Fruit fly (Drosophila melanogaster) whole organism, embryonic: ENCODE data around the gene Cht6.
A peak's percentile ranks its signal among the peaks of the same experiment; 100 is the strongest.

Source experiments
- CG10366 ChIP-seq: fragments of 200-800 bp; sonication (Bioruptor generic); IDR thresholded peaks from 2 replicates; pipeline ENCODE4 v1.3.6; 2022; ENCODE audit warnings: missing biosample characterization, missing genetic modification characterization
- CG10462 ChIP-seq: fragments of 200-800 bp; sonication (Bioruptor generic); optimal IDR thresholded peaks from 2 replicates; lab custom pipeline; 2016; ENCODE audit warnings: missing biosample characterization, missing genetic modification characterization
- CG11398 ChIP-seq: fragments of 200-800 bp; sonication (Bioruptor generic); optimal IDR thresholded peaks from 2 replicates; lab custom pipeline; 2016; ENCODE audit warnings: missing biosample characterization, missing genetic modification characterization
- CG12659 ChIP-seq: fragments of 200-800 bp; sonication (Bioruptor generic); optimal IDR thresholded peaks from 3 replicates; lab custom pipeline; 2017; ENCODE audit warnings: mild to moderate bottlenecking, missing biosample characterization, missing genetic modification reagents, missing genetic modification characterization
- CG12769 ChIP-seq: fragments of 200-800 bp; sonication (Bioruptor generic); optimal IDR thresholded peaks from 2 replicates; lab custom pipeline; 2019; ENCODE audit warnings: missing biosample characterization, mild to moderate bottlenecking, missing genetic modification characterization, moderate library complexity
- CG13775 ChIP-seq: fragments of 200-800 bp; sonication (Bioruptor generic); optimal IDR thresholded peaks from 3 replicates; lab custom pipeline; 2017; ENCODE audit warnings: missing biosample characterization, mild to moderate bottlenecking, missing genetic modification characterization
- CG17802 ChIP-seq: fragments of 200-800 bp; sonication (Bioruptor generic); optimal IDR thresholded peaks from 2 replicates; lab custom pipeline; 2018; ENCODE audit warnings: missing biosample characterization, mild to moderate bottlenecking, missing genetic modification characterization, moderate library complexity
- CG17829 ChIP-seq: fragments of 200-800 bp; optimal IDR thresholded peaks from 2 replicates; lab custom pipeline; 2019; ENCODE audit warnings: missing biosample characterization, mild to moderate bottlenecking, missing genetic modification characterization, moderate library complexity
- CG2120 ChIP-seq: fragments of 200-800 bp; sonication (Bioruptor generic); optimal IDR thresholded peaks from 3 replicates; lab custom pipeline; 2016; ENCODE audit warnings: missing biosample characterization, missing genetic modification characterization
- CG31441 ChIP-seq: fragments of 200-800 bp; sonication (Bioruptor generic); IDR thresholded peaks from 2 replicates; pipeline ENCODE4 v1.3.6; 2022; ENCODE audit warnings: missing biosample characterization, missing genetic modification characterization
- CG32772 ChIP-seq: fragments of 200-800 bp; sonication (Bioruptor generic); IDR thresholded peaks from 2 replicates; pipeline ENCODE4 v1.3.6; 2022; ENCODE audit warnings: missing biosample characterization, missing genetic modification characterization
- CG34224 ChIP-seq: fragments of 200-800 bp; sonication (Bioruptor generic); IDR thresholded peaks from 3 replicates; pipeline ENCODE4 v1.3.6; 2022; ENCODE audit warnings: missing biosample characterization, missing genetic modification characterization; ENCODE audit not compliant: partially characterized antibody
- CG3726 ChIP-seq: fragments of 200-800 bp; sonication (Bioruptor generic); IDR thresholded peaks from 3 replicates; pipeline ENCODE4, ENCODE4 v1.3.6; 2022; ENCODE audit warnings: missing biosample characterization, missing genetic modification characterization
- CG4282 ChIP-seq: fragments of 200-800 bp; sonication (Bioruptor generic); optimal IDR thresholded peaks from 2 replicates; lab custom pipeline; 2016; ENCODE audit warnings: missing biosample characterization, missing genetic modification characterization
- CG4360 ChIP-seq: fragments of 200-800 bp; sonication (Bioruptor generic); IDR thresholded peaks from 2 replicates; pipeline ENCODE4 v1.3.6; 2022; ENCODE audit warnings: missing biosample characterization, missing genetic modification characterization
- CG7271 ChIP-seq: fragments of 200-800 bp; sonication (Bioruptor generic); optimal IDR thresholded peaks from 2 replicates; lab custom pipeline; 2018; ENCODE audit warnings: missing biosample characterization, mild to moderate bottlenecking, missing genetic modification characterization, moderate library complexity
- CHES-1-like ChIP-seq: fragments of 200-800 bp; sonication (Bioruptor generic); optimal IDR thresholded peaks from 2 replicates; lab custom pipeline; 2016; ENCODE audit warnings: missing biosample characterization, missing genetic modification characterization
- D19A ChIP-seq: fragments of 200-800 bp; optimal IDR thresholded peaks from 3 replicates; lab custom pipeline; 2019; ENCODE audit warnings: missing biosample characterization, mild to moderate bottlenecking, missing genetic modification characterization, moderate library complexity
- D19B ChIP-seq: fragments of 200-800 bp; sonication (Bioruptor generic); optimal IDR thresholded peaks from 2 replicates; lab custom pipeline; 2017; ENCODE audit warnings: missing biosample characterization, mild to moderate bottlenecking, missing genetic modification characterization
- E2f2 ChIP-seq: fragments of 200-800 bp; sonication (Bioruptor generic); IDR thresholded peaks from 2 replicates; pipeline ENCODE4 v1.3.6; 2022; ENCODE audit warnings: missing biosample characterization, missing genetic modification characterization
- Elba2 ChIP-seq: fragments of 200-800 bp; sonication (Bioruptor generic); optimal IDR thresholded peaks from 3 replicates; lab custom pipeline; 2016; ENCODE audit warnings: missing biosample characterization, missing genetic modification characterization
- Ets97D ChIP-seq: fragments of 200-800 bp; sonication (Bioruptor generic); optimal IDR thresholded peaks from 3 replicates; lab custom pipeline; 2016; ENCODE audit warnings: missing biosample characterization, missing genetic modification characterization
- Fer2 ChIP-seq: fragments of 200-800 bp; sonication (Bioruptor generic); optimal IDR thresholded peaks from 2 replicates; lab custom pipeline; 2018; ENCODE audit warnings: missing biosample characterization, mild to moderate bottlenecking, missing genetic modification characterization, moderate library complexity
- GATAe ChIP-seq: fragments of 200-800 bp; sonication (Bioruptor generic); conservative IDR thresholded peaks from 2 replicates; pipeline ENCODE4 v1.3.6; 2022; ENCODE audit warnings: missing biosample characterization, missing genetic modification characterization
- H2.0 ChIP-seq: fragments of 200-800 bp; sonication (Bioruptor generic); IDR thresholded peaks from 2 replicates; pipeline ENCODE4 v1.3.6; 2022; ENCODE audit warnings: missing biosample characterization, missing genetic modification characterization
- HHEX ChIP-seq: fragments of 200-800 bp; sonication (Bioruptor generic); optimal IDR thresholded peaks from 3 replicates; lab custom pipeline; 2017; ENCODE audit warnings: missing biosample characterization, mild to moderate bottlenecking, missing genetic modification characterization, missing genetic modification reagents
- Hsf ChIP-seq: fragments of 200-800 bp; sonication (Bioruptor generic); optimal IDR thresholded peaks from 3 replicates; lab custom pipeline; 2016; ENCODE audit warnings: missing biosample characterization, missing genetic modification characterization
- NfI ChIP-seq: fragments of 200-800 bp; sonication (Bioruptor generic); optimal IDR thresholded peaks from 3 replicates; lab custom pipeline; 2018; ENCODE audit warnings: missing biosample characterization, mild to moderate bottlenecking, missing genetic modification characterization, moderate library complexity
- Opbp ChIP-seq: fragments of 200-800 bp; sonication (Bioruptor generic); IDR thresholded peaks from 3 replicates; pipeline ENCODE4 v1.3.6; 2022; ENCODE audit warnings: missing biosample characterization, missing genetic modification characterization; ENCODE audit not compliant: partially characterized antibody
- PHDP ChIP-seq: fragments of 200-800 bp; sonication (Bioruptor generic); optimal IDR thresholded peaks from 3 replicates; lab custom pipeline; 2018; ENCODE audit warnings: missing biosample characterization, mild to moderate bottlenecking, missing genetic modification characterization, moderate library complexity
- Poxn ChIP-seq: fragments of 200-800 bp; sonication (Bioruptor generic); IDR thresholded peaks from 2 replicates; pipeline ENCODE4 v1.3.6; 2022; ENCODE audit warnings: missing biosample characterization, missing genetic modification characterization
- Rx ChIP-seq: fragments of 200-800 bp; sonication (Bioruptor generic); IDR thresholded peaks from 2 replicates; pipeline ENCODE4 v1.3.6; 2022; ENCODE audit warnings: missing biosample characterization, missing genetic modification characterization
- Ssrp ChIP-seq: fragments of 200-800 bp; sonication (Bioruptor generic); optimal IDR thresholded peaks from 2 replicates; lab custom pipeline; 2018; ENCODE audit warnings: missing biosample characterization, mild to moderate bottlenecking, missing genetic modification characterization, moderate library complexity
- Taf1 ChIP-seq: fragments of 200-800 bp; sonication (Bioruptor generic); IDR thresholded peaks from 2 replicates; pipeline ENCODE4 v1.3.6; 2022; ENCODE audit warnings: missing biosample characterization, missing genetic modification characterization
- YL-1 ChIP-seq: fragments of 200-800 bp; sonication (Bioruptor generic); optimal IDR thresholded peaks from 3 replicates; lab custom pipeline; 2017; ENCODE audit warnings: missing biosample characterization, mild to moderate bottlenecking, missing genetic modification characterization
- ap ChIP-seq: fragments of 200-800 bp; sonication (Bioruptor generic); IDR thresholded peaks from 2 replicates; pipeline ENCODE4 v1.3.6; 2022; ENCODE audit warnings: missing biosample characterization, missing genetic modification characterization
- ara ChIP-seq: fragments of 200-800 bp; sonication (Bioruptor generic); IDR thresholded peaks from 2 replicates; pipeline ENCODE4 v1.3.6; 2022; ENCODE audit warnings: missing biosample characterization, missing genetic modification characterization
- ato ChIP-seq: fragments of 200-800 bp; sonication (Bioruptor generic); IDR thresholded peaks from 2 replicates; pipeline ENCODE4 v1.3.6; 2022; ENCODE audit warnings: missing biosample characterization, missing genetic modification characterization; ENCODE audit not compliant: partially characterized antibody
- disco-r ChIP-seq: fragments of 200-800 bp; sonication (Bioruptor generic); optimal IDR thresholded peaks from 2 replicates; lab custom pipeline; 2016; ENCODE audit warnings: missing biosample characterization, missing genetic modification characterization
- dmrt99B ChIP-seq: fragments of 200-800 bp; sonication (Bioruptor generic); optimal IDR thresholded peaks from 2 replicates; lab custom pipeline; 2018; ENCODE audit warnings: missing biosample characterization, mild to moderate bottlenecking, missing genetic modification characterization, moderate library complexity
- esg ChIP-seq: fragments of 200-800 bp; sonication (Bioruptor generic); conservative IDR thresholded peaks from 2 replicates; pipeline ENCODE4 v1.3.6; 2022; ENCODE audit warnings: missing biosample characterization, missing genetic modification characterization
- fd96Cb ChIP-seq: fragments of 200-800 bp; sonication (Bioruptor generic); optimal IDR thresholded peaks from 2 replicates; lab custom pipeline; 2018; ENCODE audit warnings: missing biosample characterization, mild to moderate bottlenecking, missing genetic modification characterization, moderate library complexity
- gcm ChIP-seq: fragments of 200-800 bp; sonication (Bioruptor generic); optimal IDR thresholded peaks from 2 replicates; lab custom pipeline; 2019; ENCODE audit warnings: missing biosample characterization, mild to moderate bottlenecking, missing genetic modification characterization, moderate library complexity
- her ChIP-seq: fragments of 200-800 bp; sonication (Bioruptor generic); optimal IDR thresholded peaks from 2 replicates; lab custom pipeline; 2016; ENCODE audit warnings: missing biosample characterization, missing genetic modification characterization
- lov ChIP-seq, 2 experiments: fragments of 200-800 bp in 1 of 2; fragments of >200 bp in 1 of 2; sonication (Bioruptor generic) in 1 of 2; IDR thresholded peaks in 1 of 2; optimal IDR thresholded peaks in 1 of 2; 2 replicates in 1 of 2; 3 replicates in 1 of 2; pipeline versions ENCODE4 v1.3.6 to Lab custom; 2017 to 2022; ENCODE audit warnings: missing biosample characterization in 1 of 2, missing genetic modification characterization in 1 of 2
- mirr ChIP-seq: fragments of 200-800 bp; sonication (Bioruptor generic); optimal IDR thresholded peaks from 3 replicates; lab custom pipeline; 2018; ENCODE audit warnings: missing biosample characterization, mild to moderate bottlenecking, missing genetic modification characterization
- psq ChIP-seq: fragments of 200-800 bp; sonication (Bioruptor generic); optimal IDR thresholded peaks from 2 replicates; lab custom pipeline; 2017; ENCODE audit warnings: missing biosample characterization, missing genetic modification characterization
- pum ChIP-seq: fragments of 200-800 bp; sonication (Bioruptor generic); optimal IDR thresholded peaks from 2 replicates; lab custom pipeline; 2016; ENCODE audit warnings: missing biosample characterization, missing genetic modification characterization
- schlank ChIP-seq: fragments of 200-800 bp; sonication (Bioruptor generic); optimal IDR thresholded peaks from 2 replicates; lab custom pipeline; 2018; ENCODE audit warnings: missing biosample characterization, mild to moderate bottlenecking, missing genetic modification characterization

The Cht6 gene

dm6 chrX:10009794-10010614 lies 6.6 kb upstream of the Cht6 start, which contains the start of gene Dna2 (continued):
- no peak for TF ChIP-seq ara (GFP tag; lab: Robert Waterston, UW)
- TF ChIP-seq mirr (GFP tag; lab: Kevin White, UChicago): no peak
- no peak for TF ChIP-seq ato (GFP tag; lab: Robert Waterston, UW)
- peak; percentile 86 for TF ChIP-seq E2f2 (GFP tag; lab: Robert Waterston, UW)
- TF ChIP-seq HHEX (GFP tag; lab: Kevin White, UChicago): no peak
- TF ChIP-seq CG11398 (GFP tag; lab: Kevin White, UChicago): no peak
- no peak for TF ChIP-seq PHDP (tag; lab: Kevin White, UChicago)
- no peak for TF ChIP-seq CG3726
- no peak for TF ChIP-seq CG7271 (tag; lab: Kevin White, UChicago)
- no peak for TF ChIP-seq D19B (GFP tag; lab: Kevin White, UChicago)
- TF ChIP-seq disco-r (GFP tag; lab: Kevin White, UChicago): no peak
- TF ChIP-seq CG10366 (GFP tag; lab: Robert Waterston, UW): no peak; the same call in 1 of the 2 replicates
- no peak for TF ChIP-seq psq (GFP tag; lab: Kevin White, UChicago)
- no peak for TF ChIP-seq gcm (GFP tag; lab: Kevin White, UChicago)
- TF ChIP-seq Hsf (GFP tag; lab: Kevin White, UChicago): peak; percentile 1
- TF ChIP-seq CG31441 (GFP tag; lab: Robert Waterston, UW): 0 out of 2 replicates have a peak, but pooled peaks have one; percentile 22
- peak; percentile 0 for TF ChIP-seq Ets97D (GFP tag; lab: Kevin White, UChicago)
- no peak for TF ChIP-seq CG2120 (GFP tag; lab: Kevin White, UChicago)
- TF ChIP-seq Poxn (GFP tag; lab: Robert Waterston, UW): no peak
- TF ChIP-seq CG34224: no peak
- peak; percentile 1 for TF ChIP-seq NfI
- no peak for TF ChIP-seq her (GFP tag; lab: Kevin White, UChicago)
- TF ChIP-seq CG12769: no peak
- TF ChIP-seq dmrt99B (tag; lab: Kevin White, UChicago): no peak
- no peak for TF ChIP-seq CG4360
- TF ChIP-seq Taf1 (GFP tag; lab: Robert Waterston, UW): no peak
- TF ChIP-seq Elba2 (GFP tag; lab: Kevin White, UChicago): no peak
- no peak for TF ChIP-seq pum (GFP tag; lab: Kevin White, UChicago)
- TF ChIP-seq ap (GFP tag; lab: Robert Waterston, UW): no peak
- TF ChIP-seq Ssrp (tag; lab: Kevin White, UChicago): no peak
- TF ChIP-seq Rx: no peak
- no peak for TF ChIP-seq Opbp
- TF ChIP-seq D19A (tag; lab: Kevin White, UChicago): no peak
- TF ChIP-seq CG17802 (tag; lab: Kevin White, UChicago): no peak
- TF ChIP-seq CHES-1-like: no peak
- TF ChIP-seq CG10462: no peak
- TF ChIP-seq schlank: no peak
- TF ChIP-seq YL-1 (GFP tag; lab: Kevin White, UChicago): no peak
- no peak for TF ChIP-seq lov (optimal IDR thresholded peaks at IDR 0.05; lab: Kevin White, UChicago)
- TF ChIP-seq lov (GFP tag; IDR thresholded peaks at IDR 0.05; lab: Robert Waterston, UW): no peak
- 0 out of 2 replicates have a peak, but pooled peaks have one; percentile 23 for TF ChIP-seq CG32772 (GFP tag; lab: Robert Waterston, UW)
- no peak for TF ChIP-seq CG13775 (GFP tag; lab: Kevin White, UChicago)
- TF ChIP-seq esg (GFP tag; lab: Robert Waterston, UW): no peak
- peak; percentile 29 for TF ChIP-seq CG17829 (tag; lab: Kevin White, UChicago)
- no peak for TF ChIP-seq CG12659 (GFP tag; lab: Kevin White, UChicago)
- no peak for TF ChIP-seq Fer2
- no peak for TF ChIP-seq fd96Cb (tag; lab: Kevin White, UChicago)
- TF ChIP-seq H2.0 (GFP tag; lab: Robert Waterston, UW): no peak
- TF ChIP-seq GATAe (GFP tag; lab: Robert Waterston, UW): no peak
- TF ChIP-seq CG4282: no peak
